Worm (Caenorhabditis elegans) whole organism, L4 larva: Measurements from ENCODE around the gene Y79H2A.4.

Source experiments
- F26F4.8 ChIP-seq: fragments of 200-800 bp; sonication (Bioruptor generic); conservative IDR thresholded peaks from 2 replicates; pipeline ENCODE4 v1.3.6; 2022; ENCODE audit warnings: missing genetic modification characterization, missing compliant biosample characterization
- T26A8.4 ChIP-seq: fragments of 200-800 bp; sonication (Bioruptor generic); IDR thresholded peaks from 2 replicates; pipeline ENCODE4 v1.3.6; 2022; ENCODE audit warnings: missing genetic modification characterization, missing compliant biosample characterization
- Y48G9A.11 ChIP-seq: fragments of 200-800 bp; sonication (Bioruptor generic); IDR thresholded peaks from 2 replicates; pipeline ENCODE4 v1.3.6; 2022; ENCODE audit warnings: missing genetic modification reagents, missing genetic modification characterization, missing compliant biosample characterization
- Y5F2A.4 ChIP-seq: fragments of 200-800 bp; sonication (Bioruptor generic); optimal IDR thresholded peaks from 2 replicates; lab custom pipeline; 2018; ENCODE audit warnings: mild to moderate bottlenecking, missing genetic modification characterization, missing compliant biosample characterization
- Y75B8A.6 ChIP-seq: fragments of 200-800 bp; sonication (Bioruptor generic); IDR thresholded peaks from 2 replicates; pipeline ENCODE4 v1.3.6; 2022; ENCODE audit warnings: missing genetic modification reagents, missing genetic modification characterization, missing compliant biosample characterization
- aha-1 ChIP-seq: fragments of 150-350 bp; peaks from one replicate; lab custom pipeline; 2014; ENCODE audit warnings: missing biosample characterization, missing genetic modification characterization
- ceh-20 ChIP-seq: fragments of 200-800 bp; sonication (Bioruptor generic); IDR thresholded peaks from 2 replicates; pipeline ENCODE4 v1.3.6; 2022; ENCODE audit warnings: missing genetic modification reagents, missing genetic modification characterization, missing compliant biosample characterization
- ceh-32 ChIP-seq: sonication (generic microtip); optimal IDR thresholded peaks from 2 replicates; lab custom pipeline; 2016; ENCODE audit warnings: mild to moderate bottlenecking, missing genetic modification characterization, missing compliant biosample characterization; ENCODE audit not compliant: poor library complexity
- ces-1 ChIP-seq: fragments of 150-350 bp; sonication (generic microtip); optimal IDR thresholded peaks from 4 replicates; lab custom pipeline; 2014; ENCODE audit warnings: missing biosample characterization, missing genetic modification reagents, missing genetic modification characterization
- daf-8 ChIP-seq: fragments of 200-800 bp; sonication (Bioruptor generic); IDR thresholded peaks from 2 replicates; pipeline ENCODE4 v1.3.6; 2022; ENCODE audit warnings: missing genetic modification characterization, missing compliant biosample characterization
- dmd-9 ChIP-seq: fragments of 200-800 bp; sonication (Bioruptor generic); IDR thresholded peaks from 2 replicates; pipeline ENCODE4 v1.3.6; 2022; ENCODE audit warnings: missing genetic modification reagents, missing genetic modification characterization, missing compliant biosample characterization
- egl-27 ChIP-seq: sonication (generic microtip); optimal IDR thresholded peaks from 3 replicates; lab custom pipeline; 2017; ENCODE audit warnings: missing biosample characterization, missing genetic modification reagents, missing genetic modification characterization
- fkh-10 ChIP-seq: fragments of 150-350 bp; optimal IDR thresholded peaks from 2 replicates; lab custom pipeline; 2014; ENCODE audit warnings: missing biosample characterization, missing genetic modification reagents, missing genetic modification characterization
- lim-7 ChIP-seq: fragments of 200-800 bp; sonication (Bioruptor generic); IDR thresholded peaks from 2 replicates; pipeline ENCODE4 v1.3.6; 2022; ENCODE audit warnings: missing genetic modification characterization, missing compliant biosample characterization
- lin-1 ChIP-seq: fragments of 200-800 bp; sonication (Bioruptor generic); IDR thresholded peaks from 2 replicates; pipeline ENCODE4 v1.3.6; 2022; ENCODE audit warnings: missing genetic modification reagents, missing genetic modification characterization, missing compliant biosample characterization
- lin-15B ChIP-seq: fragments of 150-350 bp; sonication (generic microtip); optimal IDR thresholded peaks from 3 replicates; lab custom pipeline; 2014; ENCODE audit warnings: missing biosample characterization, missing genetic modification characterization
- lin-29 ChIP-seq: fragments of 200-800 bp; sonication (Bioruptor generic); IDR thresholded peaks from 2 replicates; pipeline ENCODE4 v1.3.6; 2022; ENCODE audit warnings: missing genetic modification reagents, missing genetic modification characterization, missing compliant biosample characterization
- madf-9 ChIP-seq: fragments of 200-800 bp; sonication (Bioruptor generic); conservative IDR thresholded peaks from 2 replicates; pipeline ENCODE4 v1.3.6; 2022; ENCODE audit warnings: missing genetic modification reagents, missing genetic modification characterization, missing compliant biosample characterization
- mep-1 ChIP-seq: fragments of 150-350 bp; sonication (generic microtip); optimal IDR thresholded peaks from 3 replicates; lab custom pipeline; 2014; ENCODE audit warnings: missing biosample characterization, missing genetic modification characterization
- mxl-3 ChIP-seq: fragments of 200-800 bp; sonication (Bioruptor generic); optimal IDR thresholded peaks from 2 replicates; lab custom pipeline; 2018; ENCODE audit warnings: mild to moderate bottlenecking, missing genetic modification characterization, missing compliant biosample characterization
- nhr-11 ChIP-seq: fragments of 150-350 bp; optimal IDR thresholded peaks from 2 replicates; lab custom pipeline; 2014; ENCODE audit warnings: missing biosample characterization, missing genetic modification characterization
- nhr-111 ChIP-seq: fragments of 200-800 bp; sonication (Bioruptor generic); optimal IDR thresholded peaks from 2 replicates; lab custom pipeline; 2018; ENCODE audit warnings: mild to moderate bottlenecking, missing genetic modification characterization, missing compliant biosample characterization
- nhr-28 ChIP-seq: fragments of 150-350 bp; optimal IDR thresholded peaks from 2 replicates; lab custom pipeline; 2014; ENCODE audit warnings: missing biosample characterization, missing genetic modification characterization
- nhr-41 ChIP-seq: fragments of 200-800 bp; sonication (Bioruptor generic); IDR thresholded peaks from 2 replicates; pipeline ENCODE4 v1.3.6; 2022; ENCODE audit warnings: missing genetic modification reagents, missing genetic modification characterization, missing compliant biosample characterization
- nhr-42 ChIP-seq: fragments of 200-800 bp; sonication (Bioruptor generic); IDR thresholded peaks from 2 replicates; pipeline ENCODE4 v1.3.6; 2022; ENCODE audit warnings: missing genetic modification characterization, missing compliant biosample characterization
- php-3 ChIP-seq: fragments of 200-800 bp; sonication (Bioruptor generic); IDR thresholded peaks from 2 replicates; pipeline ENCODE4 v1.3.6; 2022; ENCODE audit warnings: missing genetic modification reagents, missing genetic modification characterization, missing compliant biosample characterization
- set-16 ChIP-seq: fragments of 200-800 bp; sonication (Bioruptor generic); IDR thresholded peaks from 2 replicates; pipeline ENCODE4 v1.3.6; 2022; ENCODE audit warnings: missing genetic modification reagents, missing genetic modification characterization, missing compliant biosample characterization
- skn-1 ChIP-seq: fragments of 150-350 bp; optimal IDR thresholded peaks from 2 replicates; lab custom pipeline; 2014; ENCODE audit warnings: missing biosample characterization, missing genetic modification characterization
- snpc-1.2 ChIP-seq: fragments of 200-800 bp; sonication (Bioruptor generic); IDR thresholded peaks from 2 replicates; pipeline ENCODE4 v1.3.6; 2022; ENCODE audit warnings: missing genetic modification reagents, missing genetic modification characterization, missing compliant biosample characterization
- snpc-4 ChIP-seq: fragments of 150-350 bp; optimal IDR thresholded peaks from 2 replicates; lab custom pipeline; 2014; ENCODE audit warnings: missing biosample characterization, missing genetic modification characterization
- spr-1 ChIP-seq: sonication (generic microtip); optimal IDR thresholded peaks from 2 replicates; lab custom pipeline; 2016; ENCODE audit warnings: mild to moderate bottlenecking, missing genetic modification characterization, missing compliant biosample characterization
- unc-62 ChIP-seq, 3 experiments: fragments of 150-350 bp in 1 of 3; sonication (generic microtip); optimal IDR thresholded peaks in 2 of 3; peaks in 1 of 3; 1 replicate in 1 of 3; 2 replicates in 2 of 3; lab custom pipeline; 2014 to 2017; ENCODE audit warnings: missing biosample characterization in 3 of 3, missing genetic modification characterization in 3 of 3, missing genetic modification reagents in 3 of 3, missing genotype in 1 of 3
- vab-7 ChIP-seq: fragments of 200-800 bp; sonication (Bioruptor generic); IDR thresholded peaks from 2 replicates; pipeline ENCODE4 v1.3.6; 2022; ENCODE audit warnings: missing genetic modification reagents, missing genetic modification characterization, missing compliant biosample characterization
- zag-1 ChIP-seq: fragments of 150-350 bp; optimal IDR thresholded peaks from 2 replicates; lab custom pipeline; 2014; ENCODE audit warnings: missing biosample characterization, missing genetic modification characterization
- zfp-2 ChIP-seq: sonication (generic microtip); optimal IDR thresholded peaks from 2 replicates; lab custom pipeline; 2016; ENCODE audit warnings: mild to moderate bottlenecking, missing genetic modification characterization, missing compliant biosample characterization
- zfp-3 ChIP-seq: fragments of 200-800 bp; sonication (Bioruptor generic); conservative IDR thresholded peaks from 2 replicates; pipeline ENCODE4 v1.3.6; 2022; ENCODE audit warnings: missing genetic modification reagents, missing genetic modification characterization, missing compliant biosample characterization
- ztf-11 ChIP-seq: fragments of 150-350 bp; optimal IDR thresholded peaks from 2 replicates; lab custom pipeline; 2014; ENCODE audit warnings: missing biosample characterization, missing genetic modification characterization
- ztf-7 ChIP-seq: fragments of 150-350 bp; optimal IDR thresholded peaks from 2 replicates; lab custom pipeline; 2014; ENCODE audit warnings: missing biosample characterization, missing genetic modification characterization

Y79H2A.4 gene

ce11 chrIII:12040999-12041398 is at the start of gene Y79H2A.4:
Gene Y79H2A.4 (plus strand): TSS chrIII:12041299.
- TF ChIP-seq mxl-3 (GFP tag; lab: Kevin White, UChicago) (no peak), ztf-7 (no peak), vab-7 (GFP tag; lab: Robert Waterston, UW) (no peak), madf-9 (no peak), zfp-2 (tag; lab: Kevin White, UChicago) (no peak), set-16 (GFP tag; lab: Robert Waterston, UW) (no peak), nhr-111 (GFP tag; lab: Kevin White, UChicago) (no peak), mep-1 (tag; lab: Kevin White, UChicago) (no peak), skn-1 (tag; lab: Kevin White, UChicago) (no peak), Y48G9A.11 (GFP tag; lab: Robert Waterston, UW) (no peak), spr-1 (tag; lab: Kevin White, UChicago) (no peak), T26A8.4 (no peak), Y5F2A.4 (GFP tag; lab: Kevin White, UChicago) (no peak), lim-7 (GFP tag; lab: Robert Waterston, UW) (no peak), fkh-10 (GFP tag; lab: Kevin White, UChicago) (no peak), dmd-9 (GFP tag; lab: Robert Waterston, UW) (no peak), daf-8 (GFP tag; lab: Robert Waterston, UW) (no peak), php-3 (no peak)

ce11 chrIII:11991654-11992292 is 49.3 kb upstream of the Y79H2A.4 start:
- TF ChIP-seq ces-1 (GFP tag; lab: Kevin White, UChicago) = no peak
- TF ChIP-seq set-16 (GFP tag; lab: Robert Waterston, UW) = peak; percentile 82
- TF ChIP-seq egl-27 (tag; lab: Kevin White, UChicago) = no peak
- peak in 1 of 2 experiments; percentile 94 for TF ChIP-seq unc-62 (GFP tag; optimal IDR thresholded peaks at IDR 0.05 in 1 of 2; lab: Kevin White, UChicago)
- TF ChIP-seq unc-62 (tag; optimal IDR thresholded peaks at IDR 0.05; lab: Kevin White, UChicago) = no peak
- no peak for TF ChIP-seq nhr-42 (GFP tag; lab: Robert Waterston, UW)
- no peak for TF ChIP-seq zag-1
- TF ChIP-seq, all 104 proteins: peak for 2

- TF ChIP-seq nhr-28 (no peak), nhr-11 (tag; lab: Kevin White, UChicago) (no peak), lin-15B (tag; lab: Kevin White, UChicago) (no peak)
These were observed 45.3 kb upstream of the Y79H2A.4 start for ce11 chrIII:11995783-11996182.

ce11 chrIII:11999543-11999942 is 41.6 kb upstream of the Y79H2A.4 start:
- TF ChIP-seq ztf-11 (tag; lab: Kevin White, UChicago) (no peak), aha-1 (tag; lab: Kevin White, UChicago) (peak; percentile 85)

ce11 chrIII:12002850-12003249 is 38.2 kb upstream of the Y79H2A.4 start, which contains the start of gene Y56A3A.33:
Gene Y56A3A.33 (minus strand): TSS chrIII:12002950.
- TF ChIP-seq Y75B8A.6 (GFP tag; lab: Robert Waterston, UW) (no peak), zfp-3 (no peak), ztf-7 (no peak), zag-1 (no peak), dmd-9 (GFP tag; lab: Robert Waterston, UW) (no peak), egl-27 (tag; lab: Kevin White, UChicago) (no peak), snpc-4 (no peak), ceh-32 (tag; lab: Kevin White, UChicago) (no peak), nhr-41 (GFP tag; lab: Robert Waterston, UW) (no peak), snpc-1.2 (no peak), lin-1 (GFP tag; lab: Robert Waterston, UW) (no peak), F26F4.8 (no peak), lin-29 (GFP tag; lab: Robert Waterston, UW) (no peak), ceh-20 (GFP tag; lab: Robert Waterston, UW) (no peak)
